Worm (Caenorhabditis elegans): ENCODE measurements around the gene Y37D8A.8.

DNA sequence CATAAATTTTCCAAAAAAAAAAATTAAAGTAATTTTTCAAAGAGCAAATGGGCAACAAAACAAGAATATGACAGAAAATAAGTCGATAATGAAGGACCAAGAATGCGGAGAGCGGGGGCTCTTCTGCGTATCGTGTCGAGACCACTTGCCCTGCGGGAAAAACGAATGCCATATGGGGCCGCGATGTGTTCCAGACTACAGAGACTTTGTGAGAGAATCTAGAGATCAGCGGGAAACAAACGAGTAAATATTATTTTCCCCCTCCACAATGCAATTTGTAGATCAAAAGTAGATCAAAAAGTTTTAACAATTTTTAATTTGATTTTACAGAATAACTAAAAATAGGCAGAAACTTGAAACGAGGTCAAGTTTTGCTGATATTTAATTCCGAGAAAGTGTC is 24.5 kb upstream of the Y37D8A.8 start:
- TF ChIP-seq T22C8.4 (GFP tag; IDR thresholded peaks at IDR 0.05): no peak
- no peak for TF ChIP-seq flt-1 (GFP tag; IDR thresholded peaks at IDR 0.05)
- TF ChIP-seq cog-1 (tag; optimal IDR thresholded peaks at IDR 0.05): no peak
- no peak for TF ChIP-seq klf-2 (GFP tag; conservative IDR thresholded peaks at IDR 0.05)
- no peak for TF ChIP-seq tab-1 (GFP tag; IDR thresholded peaks at IDR 0.05)

Measured in whole organism, midembryonic.